Fruit fly (Drosophila melanogaster): Measurements from ENCODE around the gene Ndfip.

DNA sequence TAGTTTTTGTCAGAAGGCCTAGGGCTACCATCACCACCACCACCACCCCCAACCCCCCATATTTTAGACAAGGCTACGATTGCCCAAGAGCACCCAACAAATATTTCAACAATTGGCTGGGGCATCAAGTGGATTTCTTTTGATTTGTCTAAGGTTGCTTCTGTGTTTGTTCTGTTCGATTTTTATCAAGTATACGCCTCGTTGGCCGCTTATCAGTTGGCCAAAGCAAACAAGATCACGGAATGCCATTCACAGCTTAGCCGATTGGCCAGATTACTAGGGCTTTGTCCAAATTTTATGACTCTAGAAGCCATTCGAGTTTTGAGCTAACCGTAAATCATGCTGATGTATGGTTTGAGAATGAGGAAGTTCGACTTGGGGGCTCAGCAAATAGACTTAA is 38.2 kb downstream of the Ndfip start:
- TF ChIP-seq ttk (optimal IDR thresholded peaks at IDR 0.05) (no peak), h (optimal IDR thresholded peaks at IDR 0.05) (no peak), psq (optimal IDR thresholded peaks at IDR 0.05) (no peak), Sin3A (optimal IDR thresholded peaks at IDR 0.05) (no peak), Myc (optimal IDR thresholded peaks at IDR 0.05) (no peak), insv (optimal IDR thresholded peaks at IDR 0.05) (no peak)

All from Kc167 (cell line).